Fruit fly (Drosophila melanogaster) whole organism, wandering third instar larva: Measurements from ENCODE around the gene SrpRalpha.
A peak's percentile ranks its signal among the peaks of the same experiment; 100 is the strongest.

Experiments used
- Abd-B ChIP-seq: fragments of >200 bp; optimal IDR thresholded peaks from 2 replicates; lab custom pipeline; 2017; ENCODE audit warnings: missing biosample characterization, missing genetic modification characterization
- CG32264 ChIP-seq: fragments of 200-800 bp; sonication (Bioruptor generic); optimal IDR thresholded peaks from 2 replicates; lab custom pipeline; 2016; ENCODE audit warnings: missing biosample characterization, missing genetic modification characterization
- CG9705 ChIP-seq: fragments of 200-800 bp; sonication (Bioruptor generic); optimal IDR thresholded peaks from 2 replicates; lab custom pipeline; 2018; ENCODE audit warnings: missing biosample characterization, mild to moderate bottlenecking, missing genetic modification characterization
- CrebA ChIP-seq: fragments of 200-800 bp; sonication (Bioruptor generic); optimal IDR thresholded peaks from 2 replicates; lab custom pipeline; 2016; ENCODE audit warnings: missing biosample characterization, mild to moderate bottlenecking, missing genetic modification characterization, borderline replicate concordance
- Dif ChIP-seq: fragments of 200-275, 200-300 bp; sonication (Bioruptor generic); optimal IDR thresholded peaks from 2 replicates; lab custom pipeline; 2018; ENCODE audit warnings: missing biosample characterization, missing genetic modification characterization; ENCODE audit not compliant: partially characterized antibody
- GATAd ChIP-seq: sonication (Bioruptor generic); optimal IDR thresholded peaks from 2 replicates; lab custom pipeline; 2016; ENCODE audit warnings: missing biosample characterization, missing genetic modification characterization
- HLH106 ChIP-seq: fragments of 200-800 bp; optimal IDR thresholded peaks from 3 replicates; lab custom pipeline; 2019; ENCODE audit warnings: missing biosample characterization, mild to moderate bottlenecking, missing genetic modification characterization, moderate library complexity
- Hnf4 ChIP-seq: fragments of 200-800 bp; sonication (Bioruptor generic); optimal IDR thresholded peaks from 2 replicates; lab custom pipeline; 2016; ENCODE audit warnings: missing biosample characterization, mild to moderate bottlenecking, missing genetic modification characterization
- Hr83 ChIP-seq: fragments of 200-300 bp; sonication (Bioruptor generic); optimal IDR thresholded peaks from 2 replicates; lab custom pipeline; 2016; ENCODE audit warnings: missing biosample characterization, mild to moderate bottlenecking, missing genetic modification characterization, moderate library complexity; ENCODE audit not compliant: poor library complexity, severe bottlenecking
- Jra ChIP-seq: sonication (Bioruptor generic); optimal IDR thresholded peaks from 2 replicates; lab custom pipeline; 2016; ENCODE audit warnings: missing biosample characterization, missing genetic modification characterization
- Mio ChIP-seq: sonication (Bioruptor generic); optimal IDR thresholded peaks from 2 replicates; lab custom pipeline; 2016; ENCODE audit warnings: missing biosample characterization, missing genetic modification characterization
- Myc ChIP-seq: fragments of >200 bp; optimal IDR thresholded peaks from 2 replicates; lab custom pipeline; 2017
- N ChIP-seq: fragments of >200 bp; optimal IDR thresholded peaks from 2 replicates; lab custom pipeline; 2018; ENCODE audit warnings: missing biosample characterization, missing external identifiers, missing genetic modification characterization
- OdsH ChIP-seq: fragments of 200-800 bp; sonication (Bioruptor generic); optimal IDR thresholded peaks from 2 replicates; lab custom pipeline; 2016; ENCODE audit warnings: missing biosample characterization, mild to moderate bottlenecking, missing genetic modification characterization
- Rel ChIP-seq, 2 experiments: fragments of 200-800 bp; sonication (Bioruptor generic) in 1 of 2; optimal IDR thresholded peaks; 2 replicates in 1 of 2; 3 replicates in 1 of 2; lab custom pipeline; 2016 to 2019; ENCODE audit warnings: mild to moderate bottlenecking in 2 of 2, missing biosample characterization in 2 of 2, missing genetic modification characterization in 2 of 2, moderate library complexity in 1 of 2
- Sp1 ChIP-seq: fragments of 200-800 bp; sonication (Bioruptor generic); optimal IDR thresholded peaks from 3 replicates; lab custom pipeline; 2019; ENCODE audit warnings: missing biosample characterization, mild to moderate bottlenecking, missing genetic modification characterization, moderate library complexity
- Vsx2 ChIP-seq: fragments of 200-300, 225-300 bp; sonication (Bioruptor generic); optimal IDR thresholded peaks from 2 replicates; lab custom pipeline; 2018; ENCODE audit warnings: missing biosample characterization, missing genetic modification characterization; ENCODE audit not compliant: partially characterized antibody
- br ChIP-seq: fragments of 200-800 bp; sonication (Bioruptor generic); optimal IDR thresholded peaks from 2 replicates; lab custom pipeline; 2016; ENCODE audit warnings: missing biosample characterization, missing genetic modification characterization
- brk ChIP-seq: fragments of 200-800 bp; sonication (Bioruptor generic); optimal IDR thresholded peaks from 2 replicates; lab custom pipeline; 2016; ENCODE audit warnings: missing biosample characterization, mild to moderate bottlenecking, missing genetic modification characterization
- dl ChIP-seq, 2 experiments: fragments of 175-275, 200-275 bp in 1 of 2; fragments of 200-275 bp in 1 of 2; sonication (Bioruptor generic); optimal IDR thresholded peaks; lab custom pipeline; 2018; ENCODE audit warnings: mild to moderate bottlenecking in 2 of 2, missing biosample characterization in 2 of 2, missing genetic modification characterization in 2 of 2, moderate library complexity in 2 of 2; ENCODE audit not compliant: partially characterized antibody in 2 of 2, insufficient read depth in 1 of 2
- dsf ChIP-seq: sonication (Bioruptor generic); optimal IDR thresholded peaks from 2 replicates; lab custom pipeline; 2016; ENCODE audit warnings: missing biosample characterization, missing genetic modification characterization, borderline replicate concordance
- ey ChIP-seq: fragments of 200-800 bp; sonication (Bioruptor generic); optimal IDR thresholded peaks from 2 replicates; lab custom pipeline; 2016; ENCODE audit warnings: missing biosample characterization, missing genetic modification characterization
- foxo ChIP-seq, 2 experiments: fragments of 200-800 bp; sonication (Bioruptor generic); optimal IDR thresholded peaks; 2 replicates in 1 of 2; 3 replicates in 1 of 2; lab custom pipeline; 2016 to 2017; ENCODE audit warnings: missing biosample characterization in 2 of 2, missing genetic modification characterization in 2 of 2
- fru ChIP-seq: fragments of 200-800 bp; sonication (Bioruptor generic); optimal IDR thresholded peaks from 3 replicates; lab custom pipeline; 2016; ENCODE audit warnings: missing biosample characterization, mild to moderate bottlenecking, missing genetic modification characterization
- h ChIP-seq: fragments of 200-800 bp; sonication (Bioruptor generic); optimal IDR thresholded peaks from 3 replicates; lab custom pipeline; 2016; ENCODE audit warnings: missing biosample characterization, mild to moderate bottlenecking, missing genetic modification characterization
- jim ChIP-seq: fragments of 175-275, 200-325 bp; sonication (Bioruptor generic); optimal IDR thresholded peaks from 2 replicates; lab custom pipeline; 2016; ENCODE audit warnings: missing biosample characterization, mild to moderate bottlenecking, missing genetic modification characterization
- lola ChIP-seq: fragments of >200 bp; optimal IDR thresholded peaks from 2 replicates; lab custom pipeline; 2017; ENCODE audit warnings: missing biosample characterization, missing genetic modification characterization
- pan ChIP-seq: fragments of >200 bp; optimal IDR thresholded peaks from 2 replicates; lab custom pipeline; 2017
- psq ChIP-seq: fragments of 200-800 bp; sonication (Bioruptor generic); optimal IDR thresholded peaks from 3 replicates; lab custom pipeline; 2017; ENCODE audit warnings: missing biosample characterization, mild to moderate bottlenecking, missing genetic modification characterization, moderate library complexity
- sage ChIP-seq: fragments of 200-800 bp; sonication (Bioruptor generic); optimal IDR thresholded peaks from 2 replicates; lab custom pipeline; 2016; ENCODE audit warnings: missing biosample characterization, mild to moderate bottlenecking, missing genetic modification characterization
- sv ChIP-seq: fragments of 200-800 bp; sonication (Bioruptor generic); optimal IDR thresholded peaks from 3 replicates; lab custom pipeline; 2016; ENCODE audit warnings: missing biosample characterization, missing genetic modification characterization
- tai ChIP-seq: sonication (Bioruptor generic); optimal IDR thresholded peaks from 2 replicates; lab custom pipeline; 2016; ENCODE audit warnings: missing biosample characterization, missing genetic modification characterization
- usp ChIP-seq: fragments of >200 bp; optimal IDR thresholded peaks from 2 replicates; lab custom pipeline; 2017; ENCODE audit warnings: missing biosample characterization, missing genetic modification characterization
- woc ChIP-seq: sonication (Bioruptor generic); optimal IDR thresholded peaks from 2 replicates; lab custom pipeline; 2016; ENCODE audit warnings: missing biosample characterization, mild to moderate bottlenecking, missing genetic modification characterization

SrpRalpha gene

DNA sequence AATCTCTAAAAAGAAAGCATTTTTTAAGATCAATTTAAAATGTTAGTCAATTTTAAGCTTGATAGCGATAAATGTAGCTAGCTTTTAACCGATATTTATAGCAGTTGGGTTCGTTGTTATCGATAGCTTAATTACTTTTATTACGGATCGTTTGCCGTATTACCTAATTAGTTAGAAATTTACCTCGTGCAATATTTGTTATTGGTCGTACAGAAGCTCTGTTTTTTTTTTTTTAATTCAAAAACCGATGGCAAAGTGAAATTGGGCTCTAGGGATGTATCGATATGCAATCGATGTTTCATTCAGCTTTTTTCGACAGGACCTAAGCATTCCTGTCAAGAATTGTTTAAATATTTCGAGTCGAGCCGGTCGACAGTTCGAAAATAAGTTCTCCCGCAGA, 36.7 kb downstream of the SrpRalpha start, which contains the start of gene CG2061:
Gene CG2061 (plus strand): TSS at position 292 of the 400 bp plus-strand sequence.
- TF ChIP-seq Abd-B (GFP tag; lab: Kevin White, UChicago) (no peak), Myc (lab: Kevin White, UChicago) (peak; percentile 10)
- TF ChIP-seq, all 38 proteins: peak for 1

DNA sequence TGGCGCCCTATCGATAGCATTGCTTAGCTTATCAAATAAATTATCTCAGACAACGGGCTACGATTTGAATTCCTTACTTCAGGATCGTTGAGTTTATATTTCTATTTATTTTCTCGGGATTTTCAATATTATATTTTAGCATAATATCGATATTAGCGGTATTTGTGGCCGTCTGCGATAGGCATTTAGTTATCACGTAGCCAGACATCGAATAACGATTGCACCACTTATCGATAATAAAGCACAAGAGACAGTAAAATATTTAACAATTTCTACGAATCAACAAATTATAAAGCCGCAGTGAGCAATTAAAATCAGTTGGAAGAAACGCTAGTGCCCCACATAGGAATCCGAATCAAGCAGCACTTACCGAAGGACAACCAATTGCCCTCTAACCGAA, 38.7 kb downstream of the SrpRalpha start, which contains the start of gene CG2076:
Gene CG2076 (plus strand): TSS at position 50 of the 400 bp plus-strand sequence.
- TF ChIP-seq dl (GFP tag; optimal IDR thresholded peaks at IDR 0.05; lab: Kevin White, UChicago; ENCODE audit: insufficient read depth in 1 of 2, partially characterized antibody in 2 of 2) (no peak), Rel (GFP tag; optimal IDR thresholded peaks at IDR 0.05; lab: Kevin White, UChicago) (no peak), Rel (tag; optimal IDR thresholded peaks at IDR 0.05; lab: Kevin White, UChicago) (no peak)

DNA sequence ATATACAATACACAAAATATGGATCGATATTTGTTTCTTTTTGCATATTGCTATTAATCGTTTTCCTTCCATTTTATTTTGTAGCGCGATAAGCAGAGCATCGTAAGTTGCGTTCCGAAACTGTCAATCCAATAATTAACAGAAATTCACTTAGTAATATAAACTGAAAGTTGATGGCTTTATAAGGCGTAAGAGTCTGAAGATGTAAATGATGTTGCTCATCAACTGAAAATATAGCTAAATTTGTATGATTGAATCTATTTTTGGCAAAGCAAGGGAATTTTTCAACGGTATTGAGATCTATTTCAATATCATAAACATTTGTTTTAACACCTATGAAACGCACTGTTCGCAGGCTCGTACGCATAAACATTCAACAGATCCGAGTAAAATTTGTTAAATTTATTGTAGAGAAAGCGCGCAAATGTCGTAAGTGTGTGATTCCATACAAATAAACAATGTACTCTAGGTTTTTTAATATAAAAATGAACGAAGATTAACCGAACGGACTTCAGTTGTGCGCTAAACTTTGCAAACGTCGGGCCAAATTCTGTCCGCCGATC, 40.0 kb downstream of the SrpRalpha start, which contains the start of gene Vago:
Gene Vago (plus strand): TSS at position 513 of the 563 bp plus-strand sequence.
- TF ChIP-seq ey (GFP tag; lab: Kevin White, UChicago) (peak; percentile 23), tai (no peak), Dif (GFP tag; lab: Kevin White, UChicago) (no peak), CG32264 (GFP tag; lab: Kevin White, UChicago) (no peak), br (peak; percentile 22), sv (GFP tag; lab: Kevin White, UChicago) (no peak), HLH106 (tag; lab: Kevin White, UChicago) (peak; percentile 55), foxo (GFP tag; optimal IDR thresholded peaks at IDR 0.05; lab: Kevin White, UChicago) (no peak), N (GFP tag; lab: Kevin White, UChicago) (no peak), Abd-B (GFP tag; lab: Kevin White, UChicago) (no peak), fru (peak; percentile 42), CrebA (GFP tag; lab: Kevin White, UChicago) (no peak), h (no peak), jim (GFP tag; lab: Kevin White, UChicago) (no peak), woc (GFP tag; lab: Kevin White, UChicago) (peak; percentile 3), Mio (GFP tag; lab: Kevin White, UChicago) (no peak), GATAd (GFP tag; lab: Kevin White, UChicago) (no peak), Rel (GFP tag; optimal IDR thresholded peaks at IDR 0.05; lab: Kevin White, UChicago) (no peak), Rel (tag; optimal IDR thresholded peaks at IDR 0.05; lab: Kevin White, UChicago) (peak; percentile 50), Sp1 (GFP tag; lab: Kevin White, UChicago) (peak; percentile 34), pan (lab: Kevin White, UChicago) (no peak), brk (no peak)
- TF ChIP-seq, all 38 proteins: peak for 7

DNA sequence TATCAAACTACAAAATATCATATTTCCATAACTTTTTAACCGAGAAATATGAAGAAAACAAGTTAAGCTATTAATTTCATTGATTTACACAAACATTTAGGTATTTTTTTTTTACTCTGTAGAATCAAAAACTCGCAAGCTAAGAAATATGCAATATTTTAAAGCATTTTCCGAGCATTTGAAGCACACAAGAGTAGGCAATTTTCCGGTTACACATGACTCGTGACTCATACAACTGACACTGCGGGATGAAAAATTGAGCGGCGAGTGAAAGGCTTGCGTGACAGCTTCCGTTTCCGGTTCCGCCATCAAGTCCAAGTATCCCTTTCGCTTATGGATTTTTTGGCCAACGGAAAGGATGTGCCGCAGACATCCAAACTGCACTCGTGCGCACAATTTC, 41.5 kb downstream of the SrpRalpha start:
- TF ChIP-seq Dif (GFP tag; lab: Kevin White, UChicago) = no peak
- TF ChIP-seq N (GFP tag; lab: Kevin White, UChicago) = peak; percentile 7

DNA sequence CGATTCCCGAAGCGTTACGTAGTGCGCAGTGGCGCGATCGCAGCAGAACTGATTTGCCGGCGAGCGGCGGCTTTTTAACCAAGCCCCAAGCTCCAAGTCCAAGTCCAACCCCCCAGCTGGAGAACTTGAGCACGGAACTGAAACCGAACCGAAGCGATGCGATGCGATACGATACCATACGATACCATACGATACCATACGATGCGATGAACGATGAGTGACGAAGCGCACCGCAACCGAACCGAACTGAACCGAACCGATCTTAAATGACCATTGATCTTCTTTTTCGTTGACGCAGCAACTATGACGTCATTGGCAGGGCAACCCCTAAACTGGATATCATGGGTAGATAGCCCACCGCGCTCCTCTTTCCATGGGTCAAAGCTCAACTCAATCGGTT, 42.6 kb downstream of the SrpRalpha start, which contains the start of gene sev:
Gene sev (minus strand): TSS at position 50 of the 400 bp plus-strand sequence.
- TF ChIP-seq Hr83 (GFP tag; lab: Kevin White, UChicago) (no peak), dl (GFP tag; optimal IDR thresholded peaks at IDR 0.05; lab: Kevin White, UChicago; ENCODE audit: insufficient read depth in 1 of 2, partially characterized antibody in 2 of 2) (no peak), Rel (GFP tag; optimal IDR thresholded peaks at IDR 0.05; lab: Kevin White, UChicago) (no peak), Rel (tag; optimal IDR thresholded peaks at IDR 0.05; lab: Kevin White, UChicago) (no peak), Hnf4 (no peak), OdsH (GFP tag; lab: Kevin White, UChicago) (no peak), sage (no peak), HLH106 (tag; lab: Kevin White, UChicago) (no peak), ey (GFP tag; lab: Kevin White, UChicago) (no peak), Jra (GFP tag; lab: Kevin White, UChicago) (no peak), Vsx2 (GFP tag; lab: Kevin White, UChicago) (no peak), psq (GFP tag; lab: Kevin White, UChicago) (no peak), CG9705 (GFP tag; lab: Kevin White, UChicago) (no peak), brk (no peak), h (no peak), foxo (GFP tag; optimal IDR thresholded peaks at IDR 0.05; lab: Kevin White, UChicago) (no peak), lola (GFP tag; lab: Kevin White, UChicago) (no peak), CrebA (GFP tag; lab: Kevin White, UChicago) (no peak), dsf (GFP tag; lab: Kevin White, UChicago) (no peak), usp (no peak), GATAd (GFP tag; lab: Kevin White, UChicago) (no peak)
